Worm (Caenorhabditis elegans) whole organism, dauer: ENCODE results near the gene sav-1.

ENCODE experiments used
- unc-62 ChIP-seq: sonication (generic microtip); optimal IDR thresholded peaks from 2 replicates; lab custom pipeline; 2017; ENCODE audit warnings: missing biosample characterization, missing genetic modification reagents, missing genetic modification characterization

The sav-1 gene

ce11 chrX:2287092-2287491, at the start of gene sav-1:
Gene sav-1 (minus strand): TSS chrX:2287192.
- TF ChIP-seq unc-62 (GFP tag; lab: Kevin White, UChicago): no peak

ce11 chrX:2335384-2335783, 48.4 kb upstream of the sav-1 start, which contains the start of gene T01B6.1:
Gene T01B6.1 (plus strand): TSS chrX:2335684.
- TF ChIP-seq unc-62 (GFP tag; lab: Kevin White, UChicago): no peak

- TF ChIP-seq unc-62 (GFP tag; lab: Kevin White, UChicago): no peak
These were observed 43.5 kb upstream of the sav-1 start for ce11 chrX:2330494-2330893.

- no peak for TF ChIP-seq unc-62 (GFP tag; lab: Kevin White, UChicago)
These were observed 41.9 kb upstream of the sav-1 start for ce11 chrX:2328873-2329272.

ce11 chrX:2321758-2322157, 34.8 kb upstream of the sav-1 start:
- TF ChIP-seq unc-62 (GFP tag; lab: Kevin White, UChicago): no peak

- no peak for TF ChIP-seq unc-62 (GFP tag; lab: Kevin White, UChicago)
These were observed 33.5 kb upstream of the sav-1 start for ce11 chrX:2320539-2320938.

ce11 chrX:2319238-2319637, 32.2 kb upstream of the sav-1 start, which contains the start of gene aakg-4:
Gene aakg-4 (minus strand): TSS chrX:2319338.
- no peak for TF ChIP-seq unc-62 (GFP tag; lab: Kevin White, UChicago)

ce11 chrX:2317480-2317879, 30.5 kb upstream of the sav-1 start:
- TF ChIP-seq unc-62 (GFP tag; lab: Kevin White, UChicago): no peak

- no peak for TF ChIP-seq unc-62 (GFP tag; lab: Kevin White, UChicago)
These were observed 29.9 kb upstream of the sav-1 start for ce11 chrX:2316859-2317258.

ce11 chrX:2316205-2316604, 29.2 kb upstream of the sav-1 start:
- TF ChIP-seq unc-62 (GFP tag; lab: Kevin White, UChicago): no peak

- no peak for TF ChIP-seq unc-62 (GFP tag; lab: Kevin White, UChicago)
These were observed 17.5 kb upstream of the sav-1 start for ce11 chrX:2304496-2304895.

- TF ChIP-seq unc-62 (GFP tag; lab: Kevin White, UChicago): no peak
These were observed 16.3 kb upstream of the sav-1 start for ce11 chrX:2303253-2303652.

ce11 chrX:2302782-2303181, 15.8 kb upstream of the sav-1 start, which contains the start of gene hum-6:
Gene hum-6 (plus strand): TSS chrX:2303082.
- TF ChIP-seq unc-62 (GFP tag; lab: Kevin White, UChicago): no peak

ce11 chrX:2301821-2302220, 14.8 kb upstream of the sav-1 start:
- TF ChIP-seq unc-62 (GFP tag; lab: Kevin White, UChicago): no peak

- no peak for TF ChIP-seq unc-62 (GFP tag; lab: Kevin White, UChicago)
These were observed 7.3 kb upstream of the sav-1 start, which contains the start of gene T10H10.2 for ce11 chrX:2294198-2294800. Gene T10H10.2 (plus strand): TSS chrX:2294750.

ce11 chrX:2287977-2288387, 990 bp upstream of the sav-1 start:
- TF ChIP-seq unc-62 (GFP tag; lab: Kevin White, UChicago): no peak

- TF ChIP-seq unc-62 (GFP tag; lab: Kevin White, UChicago): no peak
These were observed 11.0 kb downstream of the sav-1 start for ce11 chrX:2276000-2276399.
